Worm (Caenorhabditis elegans) whole organism, L3 larva: ENCODE results near the gene bath-21.

Source experiments
- R02D3.7 ChIP-seq: fragments of 150-350 bp; optimal IDR thresholded peaks from 2 replicates; lab custom pipeline; 2014; ENCODE audit warnings: missing biosample characterization, missing genetic modification characterization
- ZK546.5 ChIP-seq: sonication (generic microtip); optimal IDR thresholded peaks from 2 replicates; lab custom pipeline; 2017; ENCODE audit warnings: missing biosample characterization, missing genetic modification characterization
- aly-2 ChIP-seq: fragments of 150-350 bp; optimal IDR thresholded peaks from 2 replicates; lab custom pipeline; 2014; ENCODE audit warnings: missing biosample characterization, missing genetic modification characterization
- ama-1 ChIP-seq: fragments of 150-350 bp; optimal IDR thresholded peaks from 2 replicates; lab custom pipeline; 2018
- ceh-16 ChIP-seq: sonication (generic microtip); optimal IDR thresholded peaks from 2 replicates; lab custom pipeline; 2017; ENCODE audit warnings: missing biosample characterization, missing genetic modification characterization
- ceh-28 ChIP-seq: fragments of 150-350 bp; optimal IDR thresholded peaks from 2 replicates; lab custom pipeline; 2014; ENCODE audit warnings: missing biosample characterization, missing genetic modification reagents, missing genetic modification characterization
- ceh-82 ChIP-seq: fragments of 150-350 bp; optimal IDR thresholded peaks from 2 replicates; lab custom pipeline; 2014; ENCODE audit warnings: missing biosample characterization, missing genetic modification characterization
- ceh-9 ChIP-seq: sonication (generic microtip); optimal IDR thresholded peaks from 2 replicates; lab custom pipeline; 2018; ENCODE audit warnings: missing biosample characterization, missing genetic modification characterization
- daf-12 ChIP-seq: fragments of 150-350 bp; optimal IDR thresholded peaks from 2 replicates; lab custom pipeline; 2014; ENCODE audit warnings: missing biosample characterization, missing genetic modification reagents, missing genetic modification characterization
- egl-27 ChIP-seq: sonication (generic microtip); optimal IDR thresholded peaks from 4 replicates; lab custom pipeline; 2017; ENCODE audit warnings: missing biosample characterization, missing genetic modification reagents, missing genetic modification characterization
- egl-5 ChIP-seq: fragments of 150-350 bp; optimal IDR thresholded peaks from 2 replicates; lab custom pipeline; 2017; ENCODE audit warnings: missing biosample characterization, missing genetic modification reagents, missing genetic modification characterization, inconsistent platforms
- elt-1 ChIP-seq: fragments of 150-350 bp; optimal IDR thresholded peaks from 2 replicates; lab custom pipeline; 2014; ENCODE audit warnings: missing biosample characterization, missing genetic modification characterization
- elt-2 ChIP-seq: sonication (generic microtip); optimal IDR thresholded peaks from 2 replicates; lab custom pipeline; 2016; ENCODE audit warnings: missing genetic modification reagents, mild to moderate bottlenecking, missing genetic modification characterization, missing compliant biosample characterization
- elt-3 ChIP-seq, 3 experiments: fragments of 150-350 bp in 1 of 3; sonication (generic microtip) in 2 of 3; optimal IDR thresholded peaks; 2 replicates in 2 of 3; 4 replicates in 1 of 3; lab custom pipeline; 2014 to 2017; ENCODE audit warnings: missing biosample characterization in 3 of 3, missing genetic modification characterization in 3 of 3
- eor-1 ChIP-seq, 2 experiments: fragments of 150-350 bp; optimal IDR thresholded peaks; 2 replicates each; lab custom pipeline; 2014 to 2018; ENCODE audit warnings: missing biosample characterization in 2 of 2, missing genetic modification characterization in 2 of 2
- fkh-10 ChIP-seq: sonication (generic microtip); optimal IDR thresholded peaks from 2 replicates; lab custom pipeline; 2017; ENCODE audit warnings: missing biosample characterization, missing genetic modification reagents, missing genetic modification characterization
- fkh-2 ChIP-seq: fragments of 150-350 bp; optimal IDR thresholded peaks from 2 replicates; lab custom pipeline; 2014; ENCODE audit warnings: missing biosample characterization, missing genetic modification reagents, missing genetic modification characterization
- fos-1 ChIP-seq: fragments of 150-350 bp; optimal IDR thresholded peaks from 2 replicates; lab custom pipeline; 2014; ENCODE audit warnings: missing biosample characterization, missing genetic modification characterization
- hmg-11 ChIP-seq: sonication (generic microtip); optimal IDR thresholded peaks from 2 replicates; lab custom pipeline; 2016; ENCODE audit warnings: missing genetic modification characterization, missing compliant biosample characterization
- jun-1 ChIP-seq: fragments of 150-350 bp; optimal IDR thresholded peaks from 2 replicates; lab custom pipeline; 2014; ENCODE audit warnings: missing biosample characterization, missing genetic modification reagents, missing genetic modification characterization
- lin-15B ChIP-seq: fragments of 150-350 bp; optimal IDR thresholded peaks from 2 replicates; lab custom pipeline; 2014; ENCODE audit warnings: missing biosample characterization, missing genetic modification characterization
- lin-39 ChIP-seq: fragments of 150-350 bp; optimal IDR thresholded peaks from 2 replicates; lab custom pipeline; 2018; ENCODE audit warnings: missing biosample characterization, missing genetic modification reagents, missing genetic modification characterization
- lsy-12 ChIP-seq: sonication (generic microtip); optimal IDR thresholded peaks from 2 replicates; lab custom pipeline; 2016; ENCODE audit warnings: mild to moderate bottlenecking, missing genetic modification characterization, missing compliant biosample characterization
- mdl-1 ChIP-seq: fragments of 150-350 bp; optimal IDR thresholded peaks from 2 replicates; lab custom pipeline; 2014; ENCODE audit warnings: missing biosample characterization, missing genetic modification characterization
- mml-1 ChIP-seq: fragments of 150-350 bp; sonication (generic microtip); optimal IDR thresholded peaks from 3 replicates; lab custom pipeline; 2014; ENCODE audit warnings: missing biosample characterization, missing genetic modification characterization
- nfya-1 ChIP-seq: sonication (generic microtip); optimal IDR thresholded peaks from 2 replicates; lab custom pipeline; 2017; ENCODE audit warnings: missing genetic modification characterization, mild to moderate bottlenecking, missing compliant biosample characterization, antibody characterized with exemption, moderate library complexity; ENCODE audit not compliant: insufficient read depth
- nhr-12 ChIP-seq: fragments of 150-350 bp; optimal IDR thresholded peaks from 2 replicates; lab custom pipeline; 2014; ENCODE audit warnings: missing biosample characterization, missing genetic modification characterization
- nhr-23 ChIP-seq: fragments of 150-350 bp; optimal IDR thresholded peaks from 2 replicates; lab custom pipeline; 2014; ENCODE audit warnings: missing biosample characterization, missing genetic modification reagents, missing genetic modification characterization
- nhr-237 ChIP-seq: fragments of 150-350 bp; optimal IDR thresholded peaks from 2 replicates; lab custom pipeline; 2014; ENCODE audit warnings: missing biosample characterization, missing genetic modification characterization
- nhr-25 ChIP-seq: sonication (generic microtip); optimal IDR thresholded peaks from 2 replicates; lab custom pipeline; 2017; ENCODE audit warnings: missing biosample characterization, missing genetic modification characterization
- nhr-28 ChIP-seq: fragments of 150-350 bp; optimal IDR thresholded peaks from 2 replicates; lab custom pipeline; 2014; ENCODE audit warnings: missing biosample characterization, missing genetic modification characterization
- nhr-67 ChIP-seq: fragments of 150-350 bp; optimal IDR thresholded peaks from 2 replicates; lab custom pipeline; 2014; ENCODE audit warnings: missing biosample characterization, missing genetic modification characterization
- nhr-76 ChIP-seq: fragments of 150-350 bp; sonication (generic microtip); optimal IDR thresholded peaks from 5 replicates; lab custom pipeline; 2014; ENCODE audit warnings: missing biosample characterization, missing genetic modification characterization
- nhr-77 ChIP-seq: fragments of 150-350 bp; optimal IDR thresholded peaks from 2 replicates; lab custom pipeline; 2014; ENCODE audit warnings: missing biosample characterization, missing genetic modification characterization
- pha-4 ChIP-seq: fragments of 150-350 bp; optimal IDR thresholded peaks from 2 replicates; lab custom pipeline; 2014; ENCODE audit warnings: missing biosample characterization, missing genetic modification reagents, missing genetic modification characterization
- sea-2 ChIP-seq: fragments of 150-350 bp; sonication (generic microtip); optimal IDR thresholded peaks from 4 replicates; lab custom pipeline; 2014; ENCODE audit warnings: missing biosample characterization, missing genetic modification reagents, missing genetic modification characterization
- skn-1 ChIP-seq: fragments of 150-350 bp; optimal IDR thresholded peaks from 2 replicates; lab custom pipeline; 2014; ENCODE audit warnings: missing biosample characterization, missing genetic modification characterization
- snpc-4 ChIP-seq: fragments of 150-350 bp; optimal IDR thresholded peaks from 2 replicates; lab custom pipeline; 2014; ENCODE audit warnings: missing biosample characterization, missing genetic modification characterization
- tbx-2 ChIP-seq: sonication (generic microtip); optimal IDR thresholded peaks from 2 replicates; lab custom pipeline; 2016; ENCODE audit warnings: mild to moderate bottlenecking, missing genetic modification characterization, missing compliant biosample characterization
- unc-39 ChIP-seq: sonication (generic microtip); optimal IDR thresholded peaks from 4 replicates; lab custom pipeline; 2017; ENCODE audit warnings: missing biosample characterization, missing genetic modification characterization
- unc-62 ChIP-seq: fragments of 150-350 bp; sonication (generic microtip); optimal IDR thresholded peaks from 4 replicates; lab custom pipeline; 2014; ENCODE audit warnings: missing biosample characterization, missing genetic modification reagents, missing genetic modification characterization
- zag-1 ChIP-seq: fragments of 150-350 bp; optimal IDR thresholded peaks from 2 replicates; lab custom pipeline; 2014; ENCODE audit warnings: missing biosample characterization, missing genetic modification characterization
- ztf-11 ChIP-seq: fragments of 150-350 bp; optimal IDR thresholded peaks from 2 replicates; lab custom pipeline; 2014; ENCODE audit warnings: missing biosample characterization, missing genetic modification characterization
- ztf-4 ChIP-seq: fragments of 150-350 bp; optimal IDR thresholded peaks from 2 replicates; lab custom pipeline; 2014; ENCODE audit warnings: missing biosample characterization, missing genetic modification characterization

The bath-21 gene

DNA sequence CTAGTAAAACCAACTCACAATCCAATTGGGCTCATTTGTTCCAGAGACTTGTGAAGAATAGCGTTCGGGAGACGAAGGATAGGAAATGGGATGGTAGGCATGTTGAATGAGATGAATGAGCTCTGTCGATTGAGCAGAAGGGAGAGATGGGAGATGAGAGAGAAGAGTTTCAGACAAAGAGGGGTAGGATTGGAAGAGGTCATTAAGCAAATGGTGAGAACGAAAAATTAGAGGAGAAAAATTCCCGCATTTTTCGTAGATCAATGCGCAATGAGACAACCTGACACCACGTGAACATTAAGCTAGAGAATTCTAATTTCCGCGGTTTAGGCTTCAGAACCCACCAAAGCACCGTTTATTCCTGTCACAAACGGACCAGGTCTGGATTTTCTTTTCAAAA lies 37.6 kb upstream of the bath-21 start, which contains the start of gene F07E5.13:
F07E5.13 (minus strand) TSS at position 101 of the 400 bp plus-strand sequence.
- TF ChIP-seq ceh-82 (tag; lab: Kevin White, UChicago) = no peak

DNA sequence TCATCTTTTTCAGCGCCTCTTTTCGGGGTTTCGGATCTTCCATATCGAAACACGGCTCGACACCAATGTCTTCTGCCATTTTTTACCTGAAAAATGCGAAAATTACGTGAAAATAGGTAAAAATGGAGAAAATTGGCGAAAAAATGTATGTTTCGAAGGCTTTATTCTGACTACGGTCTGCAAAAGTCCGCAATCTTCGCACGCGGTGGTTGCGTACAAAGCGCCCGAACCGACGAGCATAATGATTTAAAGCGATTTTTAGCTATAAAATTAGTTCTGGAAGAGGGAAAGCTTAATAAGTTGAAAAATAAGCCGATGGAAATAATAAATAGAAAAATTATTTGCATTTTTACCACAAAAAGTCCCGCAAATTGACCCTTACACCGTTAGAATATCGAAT lies 32.6 kb upstream of the bath-21 start, which contains the start of gene F07E5.5:
F07E5.5 (minus strand) TSS at position 86 of the 400 bp plus-strand sequence.
- TF ChIP-seq elt-2 (peak; percentile 20), hmg-11 (tag; lab: Kevin White, UChicago) (no peak), skn-1 (tag; lab: Kevin White, UChicago) (no peak), zag-1 (tag; lab: Kevin White, UChicago) (no peak), unc-39 (no peak), nhr-77 (no peak), nhr-25 (tag; lab: Kevin White, UChicago) (peak; percentile 9), eor-1 (tag; optimal IDR thresholded peaks at IDR 0.05; lab: Kevin White, UChicago) (no peak), ceh-9 (no peak), elt-3 (tag; optimal IDR thresholded peaks at IDR 0.05; lab: Kevin White, UChicago) (no peak), mdl-1 (tag; lab: Kevin White, UChicago) (no peak), fos-1 (tag; lab: Kevin White, UChicago) (no peak), nhr-67 (tag; lab: Kevin White, UChicago) (no peak), nhr-237 (tag; lab: Kevin White, UChicago) (no peak), ama-1 (lab: Kevin White, UChicago) (no peak), nhr-23 (tag; lab: Kevin White, UChicago) (peak; percentile 41), lin-39 (tag; lab: Kevin White, UChicago) (peak; percentile 10), egl-27 (tag; lab: Kevin White, UChicago) (no peak), lin-15B (tag; lab: Kevin White, UChicago) (peak; percentile 40), sea-2 (GFP tag; lab: Kevin White, UChicago) (no peak), jun-1 (no peak), unc-62 (GFP tag; lab: Kevin White, UChicago) (no peak), daf-12 (tag; lab: Kevin White, UChicago) (no peak), snpc-4 (tag; lab: Kevin White, UChicago) (peak; percentile 46), ceh-28 (tag; lab: Kevin White, UChicago) (no peak), lsy-12 (peak; percentile 16), nhr-76 (tag; lab: Kevin White, UChicago) (no peak), aly-2 (no peak), nhr-12 (no peak), R02D3.7 (tag; lab: Kevin White, UChicago) (peak; percentile 44), nhr-28 (tag; lab: Kevin White, UChicago) (no peak), mml-1 (no peak), fkh-10 (GFP tag; lab: Kevin White, UChicago) (no peak), ztf-4 (tag; lab: Kevin White, UChicago) (no peak), nfya-1 (tag; lab: Kevin White, UChicago) (peak; percentile 79), egl-5 (tag; lab: Kevin White, UChicago) (no peak), elt-1 (tag; lab: Kevin White, UChicago) (peak; percentile 31), ceh-16 (no peak), pha-4 (tag; lab: Kevin White, UChicago) (no peak), ZK546.5 (no peak), tbx-2 (tag; lab: Kevin White, UChicago) (no peak), fkh-2 (tag; lab: Kevin White, UChicago) (no peak), ztf-11 (tag; lab: Kevin White, UChicago) (no peak), ceh-82 (tag; lab: Kevin White, UChicago) (no peak)
